Worm (Caenorhabditis elegans) whole organism, L4/young adult: ENCODE data around the gene vha-7.

Experiments used
- dao-5 ChIP-seq: sonication (generic microtip); optimal IDR thresholded peaks from 2 replicates; lab custom pipeline; 2016; ENCODE audit warnings: missing genotype, missing genetic modification characterization, moderate library complexity, missing compliant biosample characterization
- him-1 ChIP-seq: sonication (generic microtip); optimal IDR thresholded peaks from 2 replicates; lab custom pipeline; 2016; ENCODE audit warnings: missing genotype, missing genetic modification reagents, missing genetic modification characterization, missing compliant biosample characterization

ce11 chrIV:12688370-12688769, 48.1 kb downstream of the vha-7 start, which contains the start of gene T23B5.3:
- TF ChIP-seq dao-5 (tag; lab: Kevin White, UChicago) (no peak), him-1 (tag; lab: Kevin White, UChicago) (no peak)
